Worm (Caenorhabditis elegans) whole organism, L2 larva: ENCODE results near the gene dsh-1.

Source experiments
- C34F6.9 ChIP-seq: fragments of 150-350 bp; optimal IDR thresholded peaks from 2 replicates; lab custom pipeline; 2014; ENCODE audit warnings: missing biosample characterization, missing genetic modification characterization
- F13H6.1 ChIP-seq: sonication (generic microtip); optimal IDR thresholded peaks from 2 replicates; lab custom pipeline; 2016; ENCODE audit warnings: missing genetic modification characterization, missing compliant biosample characterization
- R02D3.7 ChIP-seq: fragments of 150-350 bp; optimal IDR thresholded peaks from 2 replicates; lab custom pipeline; 2014; ENCODE audit warnings: missing biosample characterization, missing genetic modification characterization
- Y55F3AM.14 ChIP-seq: fragments of 200-800 bp; sonication (Bioruptor generic); optimal IDR thresholded peaks from 2 replicates; lab custom pipeline; 2018; ENCODE audit warnings: mild to moderate bottlenecking, missing genetic modification characterization, missing compliant biosample characterization
- ZK546.5 ChIP-seq: sonication (generic microtip); optimal IDR thresholded peaks from 2 replicates; lab custom pipeline; 2017; ENCODE audit warnings: missing biosample characterization, missing genetic modification characterization
- alr-1 ChIP-seq: fragments of 150-350 bp; optimal IDR thresholded peaks from 2 replicates; lab custom pipeline; 2014; ENCODE audit warnings: missing biosample characterization, missing genetic modification characterization
- ama-1 ChIP-seq: fragments of 150-350 bp; optimal IDR thresholded peaks from 2 replicates; lab custom pipeline; 2018; ENCODE audit warnings: inconsistent platforms
- blmp-1 ChIP-seq: sonication (generic microtip); optimal IDR thresholded peaks from 2 replicates; lab custom pipeline; 2017; ENCODE audit warnings: missing genetic modification characterization, mild to moderate bottlenecking, missing compliant biosample characterization, antibody characterized with exemption, moderate library complexity; ENCODE audit not compliant: insufficient read depth
- ceh-16 ChIP-seq: fragments of 150-350 bp; optimal IDR thresholded peaks from 2 replicates; lab custom pipeline; 2014; ENCODE audit warnings: missing biosample characterization, missing genetic modification characterization
- crh-2 ChIP-seq: sonication (generic microtip); optimal IDR thresholded peaks from 2 replicates; lab custom pipeline; 2017; ENCODE audit warnings: missing biosample characterization, missing genetic modification characterization
- dmd-4 ChIP-seq: sonication (generic microtip); optimal IDR thresholded peaks from 2 replicates; lab custom pipeline; 2017; ENCODE audit warnings: missing biosample characterization, missing genetic modification characterization
- egl-27 ChIP-seq: sonication (generic microtip); optimal IDR thresholded peaks from 3 replicates; lab custom pipeline; 2017; ENCODE audit warnings: missing biosample characterization, missing genetic modification reagents, missing genetic modification characterization
- elt-1 ChIP-seq: fragments of 150-350 bp; optimal IDR thresholded peaks from 2 replicates; lab custom pipeline; 2014; ENCODE audit warnings: missing biosample characterization, missing genetic modification characterization
- elt-3 ChIP-seq: sonication (generic microtip); optimal IDR thresholded peaks from 2 replicates; lab custom pipeline; 2017; ENCODE audit warnings: missing biosample characterization, missing genetic modification characterization
- fos-1 ChIP-seq: fragments of 150-350 bp; optimal IDR thresholded peaks from 2 replicates; lab custom pipeline; 2014; ENCODE audit warnings: missing biosample characterization, missing genetic modification characterization
- gmeb-1 ChIP-seq: fragments of 150-350 bp; optimal IDR thresholded peaks from 2 replicates; lab custom pipeline; 2014; ENCODE audit warnings: missing biosample characterization, missing genetic modification characterization
- lin-11 ChIP-seq: fragments of 150-350 bp; sonication (generic microtip); optimal IDR thresholded peaks from 2 replicates; lab custom pipeline; 2014; ENCODE audit warnings: missing biosample characterization, missing genetic modification characterization, inconsistent platforms, mixed read lengths
- lin-13 ChIP-seq: fragments of 150-350 bp; optimal IDR thresholded peaks from 2 replicates; lab custom pipeline; 2014; ENCODE audit warnings: missing biosample characterization, missing genetic modification reagents, missing genetic modification characterization
- lin-39 ChIP-seq: fragments of 150-350 bp; optimal IDR thresholded peaks from 2 replicates; lab custom pipeline; 2014; ENCODE audit warnings: missing biosample characterization, missing genetic modification reagents, missing genetic modification characterization
- lsy-2 ChIP-seq, 2 experiments: fragments of 150-350 bp in 1 of 2; sonication (generic microtip) in 1 of 2; optimal IDR thresholded peaks; 2 replicates each; lab custom pipeline; 2014 to 2017; ENCODE audit warnings: missing biosample characterization in 2 of 2, missing genetic modification characterization in 2 of 2
- mab-5 ChIP-seq: fragments of 150-350 bp; optimal IDR thresholded peaks from 2 replicates; lab custom pipeline; 2014; ENCODE audit warnings: missing biosample characterization, missing genetic modification characterization
- mbf-1 ChIP-seq: sonication (generic microtip); optimal IDR thresholded peaks from 2 replicates; lab custom pipeline; 2017; ENCODE audit warnings: missing biosample characterization, missing genetic modification characterization
- mdl-1 ChIP-seq, 2 experiments: fragments of 150-350 bp in 1 of 2; sonication (generic microtip) in 1 of 2; optimal IDR thresholded peaks; 2 replicates each; lab custom pipeline; 2017; ENCODE audit warnings: missing biosample characterization in 2 of 2, missing genetic modification characterization in 2 of 2
- nhr-10 ChIP-seq: sonication (generic microtip); optimal IDR thresholded peaks from 2 replicates; lab custom pipeline; 2017; ENCODE audit warnings: missing biosample characterization, missing genetic modification characterization
- nhr-11 ChIP-seq: fragments of 150-350 bp; optimal IDR thresholded peaks from 2 replicates; lab custom pipeline; 2014; ENCODE audit warnings: missing biosample characterization, missing genetic modification characterization
- nhr-12 ChIP-seq: fragments of 150-350 bp; optimal IDR thresholded peaks from 2 replicates; lab custom pipeline; 2014; ENCODE audit warnings: missing biosample characterization, missing genetic modification characterization
- nhr-129 ChIP-seq: fragments of 150-350 bp; optimal IDR thresholded peaks from 2 replicates; lab custom pipeline; 2014; ENCODE audit warnings: missing biosample characterization, missing genetic modification characterization
- nhr-21 ChIP-seq: fragments of 150-350 bp; optimal IDR thresholded peaks from 2 replicates; lab custom pipeline; 2014; ENCODE audit warnings: missing biosample characterization, missing genetic modification characterization
- nhr-237 ChIP-seq: fragments of 150-350 bp; optimal IDR thresholded peaks from 2 replicates; lab custom pipeline; 2014; ENCODE audit warnings: missing biosample characterization, missing genetic modification characterization
- nhr-25 ChIP-seq: fragments of 150-350 bp; sonication (generic microtip); optimal IDR thresholded peaks from 3 replicates; lab custom pipeline; 2014; ENCODE audit warnings: missing biosample characterization, missing genetic modification characterization
- nhr-77 ChIP-seq: fragments of 150-350 bp; optimal IDR thresholded peaks from 2 replicates; lab custom pipeline; 2014; ENCODE audit warnings: missing biosample characterization, missing genetic modification characterization
- peb-1 ChIP-seq: fragments of 150-350 bp; optimal IDR thresholded peaks from 2 replicates; lab custom pipeline; 2014; ENCODE audit warnings: missing biosample characterization, missing genetic modification characterization
- sem-4 ChIP-seq: fragments of 150-350 bp; optimal IDR thresholded peaks from 2 replicates; lab custom pipeline; 2014; ENCODE audit warnings: missing biosample characterization, missing genetic modification reagents, missing genetic modification characterization
- sma-3 ChIP-seq: sonication (generic microtip); optimal IDR thresholded peaks from 2 replicates; lab custom pipeline; 2016; ENCODE audit warnings: missing genetic modification reagents, missing genetic modification characterization, missing compliant biosample characterization
- sma-9 ChIP-seq, 2 experiments: fragments of 150-350 bp in 1 of 2; sonication (generic microtip) in 1 of 2; optimal IDR thresholded peaks; 2 replicates each; lab custom pipeline; 2014 to 2016; ENCODE audit warnings: missing genetic modification characterization in 2 of 2, mild to moderate bottlenecking in 1 of 2, missing biosample characterization in 1 of 2, missing compliant biosample characterization in 1 of 2, missing genetic modification reagents in 1 of 2, moderate library complexity in 1 of 2
- snpc-4 ChIP-seq: fragments of 150-350 bp; optimal IDR thresholded peaks from 2 replicates; lab custom pipeline; 2014; ENCODE audit warnings: missing biosample characterization, missing genetic modification characterization
- unc-39 ChIP-seq: fragments of 150-350 bp; optimal IDR thresholded peaks from 2 replicates; lab custom pipeline; 2014; ENCODE audit warnings: missing biosample characterization, missing genetic modification characterization
- unc-55 ChIP-seq: fragments of 150-350 bp; sonication (generic microtip); optimal IDR thresholded peaks from 3 replicates; lab custom pipeline; 2014; ENCODE audit warnings: missing biosample characterization, missing genetic modification reagents, missing genetic modification characterization
- unc-62 ChIP-seq: fragments of 150-350 bp; optimal IDR thresholded peaks from 2 replicates; lab custom pipeline; 2014; ENCODE audit warnings: missing biosample characterization, missing genetic modification reagents, missing genetic modification characterization
- zag-1 ChIP-seq: fragments of 150-350 bp; optimal IDR thresholded peaks from 2 replicates; lab custom pipeline; 2014; ENCODE audit warnings: missing biosample characterization, missing genetic modification characterization
- ztf-1 ChIP-seq: fragments of 200-800 bp; sonication (Bioruptor generic); conservative IDR thresholded peaks from 2 replicates; pipeline ENCODE4 v1.3.6; 2022; ENCODE audit warnings: missing genetic modification characterization, missing compliant biosample characterization
- ztf-11 ChIP-seq: sonication (generic microtip); optimal IDR thresholded peaks from 2 replicates; lab custom pipeline; 2017; ENCODE audit warnings: missing biosample characterization, missing genetic modification characterization
- ztf-4 ChIP-seq: fragments of 150-350 bp; optimal IDR thresholded peaks from 2 replicates; lab custom pipeline; 2014; ENCODE audit warnings: missing biosample characterization, missing genetic modification characterization

The dsh-1 gene

ce11 chrII:5183207-5183606 is 42.0 kb downstream of the dsh-1 start:
- TF ChIP-seq F13H6.1 (no peak), lsy-2 (tag; optimal IDR thresholded peaks at IDR 0.05; lab: Kevin White, UChicago) (peak in 1 of 2 experiments; percentile 38), nhr-25 (tag; lab: Kevin White, UChicago) (peak; percentile 40)

- TF ChIP-seq gmeb-1 (tag; lab: Kevin White, UChicago) (peak; percentile 66), blmp-1 (tag; lab: Kevin White, UChicago) (peak; percentile 81), ceh-16 (tag; lab: Kevin White, UChicago) (no peak), peb-1 (tag; lab: Kevin White, UChicago) (no peak), unc-62 (GFP tag; lab: Kevin White, UChicago) (no peak), egl-27 (tag; lab: Kevin White, UChicago) (no peak), sem-4 (tag; lab: Kevin White, UChicago) (peak; percentile 44), ztf-4 (no peak), snpc-4 (tag; lab: Kevin White, UChicago) (no peak), elt-1 (tag; lab: Kevin White, UChicago) (no peak), lin-13 (GFP tag; lab: Kevin White, UChicago) (peak; percentile 44), nhr-25 (tag; lab: Kevin White, UChicago) (peak; percentile 56), ama-1 (lab: Kevin White, UChicago) (no peak), mbf-1 (no peak), nhr-11 (tag; lab: Kevin White, UChicago) (no peak), sma-9 (GFP tag; optimal IDR thresholded peaks at IDR 0.05; lab: Kevin White, UChicago) (peak; percentile 81), sma-9 (tag; optimal IDR thresholded peaks at IDR 0.05; lab: Kevin White, UChicago) (no peak), mdl-1 (tag; optimal IDR thresholded peaks at IDR 0.05; lab: Kevin White, UChicago) (peak in 1 of 2 experiments; percentile 45), crh-2 (tag; lab: Kevin White, UChicago) (no peak), zag-1 (peak; percentile 41), lsy-2 (tag; optimal IDR thresholded peaks at IDR 0.05; lab: Kevin White, UChicago) (peak in 1 of 2 experiments; percentile 74), ztf-1 (GFP tag; lab: Robert Waterston, UW) (no peak), nhr-10 (tag; lab: Kevin White, UChicago) (no peak), nhr-129 (tag; lab: Kevin White, UChicago) (peak; percentile 88), nhr-12 (tag; lab: Kevin White, UChicago) (no peak), unc-55 (GFP tag; lab: Kevin White, UChicago) (no peak), F13H6.1 (peak; percentile 70), sma-3 (GFP tag; lab: Kevin White, UChicago) (peak; percentile 47), fos-1 (peak; percentile 76), unc-39 (tag; lab: Kevin White, UChicago) (no peak), nhr-21 (tag; lab: Kevin White, UChicago) (peak; percentile 62), mab-5 (tag; lab: Kevin White, UChicago) (no peak), ztf-11 (tag; lab: Kevin White, UChicago) (no peak), alr-1 (tag; lab: Kevin White, UChicago) (no peak), C34F6.9 (tag; lab: Kevin White, UChicago) (peak; percentile 67), lin-39 (tag; lab: Kevin White, UChicago) (no peak), R02D3.7 (tag; lab: Kevin White, UChicago) (no peak)
- TF ChIP-seq, all 48 proteins: peak for 15
Observed at ce11 chrII:5182451-5182850, 42.7 kb downstream of the dsh-1 start.

- peak; percentile 77 for TF ChIP-seq nhr-129 (tag; lab: Kevin White, UChicago)
- peak; percentile 69 for TF ChIP-seq Y55F3AM.14 (GFP tag; lab: Kevin White, UChicago)
- peak; percentile 80 for TF ChIP-seq F13H6.1
- no peak for TF ChIP-seq ztf-11 (tag; lab: Kevin White, UChicago)
- peak; percentile 62 for TF ChIP-seq snpc-4 (tag; lab: Kevin White, UChicago)
- TF ChIP-seq egl-27 (tag; lab: Kevin White, UChicago): peak; percentile 54
- peak; percentile 34 for TF ChIP-seq nhr-21 (tag; lab: Kevin White, UChicago)
- TF ChIP-seq lin-11 (tag; lab: Kevin White, UChicago): peak; percentile 49
- peak; percentile 6 for TF ChIP-seq ZK546.5 (tag; lab: Kevin White, UChicago)
- TF ChIP-seq ztf-1 (GFP tag; lab: Robert Waterston, UW): no peak
- no peak for TF ChIP-seq elt-1 (tag; lab: Kevin White, UChicago)
- peak; percentile 75 to 85 for TF ChIP-seq mdl-1 (tag; optimal IDR thresholded peaks at IDR 0.05; lab: Kevin White, UChicago)
- no peak for TF ChIP-seq elt-3 (tag; lab: Kevin White, UChicago)
- TF ChIP-seq sem-4 (tag; lab: Kevin White, UChicago): peak; percentile 56
- TF ChIP-seq nhr-237 (tag; lab: Kevin White, UChicago): no peak
- TF ChIP-seq nhr-25 (tag; lab: Kevin White, UChicago): peak; percentile 51
- peak; percentile 48 for TF ChIP-seq fos-1
- no peak for TF ChIP-seq dmd-4 (tag; lab: Kevin White, UChicago)
- peak; percentile 61 for TF ChIP-seq unc-55 (GFP tag; lab: Kevin White, UChicago)
- TF ChIP-seq ama-1 (lab: Kevin White, UChicago): no peak
- peak; percentile 71 for TF ChIP-seq zag-1
- peak; percentile 55 for TF ChIP-seq lin-13 (GFP tag; lab: Kevin White, UChicago)
- TF ChIP-seq blmp-1 (tag; lab: Kevin White, UChicago): peak; percentile 74
- no peak for TF ChIP-seq peb-1 (tag; lab: Kevin White, UChicago)
- TF ChIP-seq sma-9 (GFP tag; optimal IDR thresholded peaks at IDR 0.05; lab: Kevin White, UChicago): peak; percentile 79
- no peak for TF ChIP-seq sma-9 (tag; optimal IDR thresholded peaks at IDR 0.05; lab: Kevin White, UChicago)
- TF ChIP-seq C34F6.9 (tag; lab: Kevin White, UChicago): peak; percentile 72
- peak; percentile 22 for TF ChIP-seq sma-3 (GFP tag; lab: Kevin White, UChicago)
- no peak for TF ChIP-seq ztf-4
- no peak for TF ChIP-seq nhr-77 (tag; lab: Kevin White, UChicago)
- peak; percentile 18 to 74 for TF ChIP-seq lsy-2 (tag; optimal IDR thresholded peaks at IDR 0.05; lab: Kevin White, UChicago)
Observed at ce11 chrII:5181497-5181896, 43.7 kb downstream of the dsh-1 start.
